Fruit fly (Drosophila melanogaster) whole organism, embryonic: ENCODE measurements around the gene CG11279.

Source experiments
- Bdp1 ChIP-seq: fragments of 200-800 bp; sonication (Bioruptor generic); optimal IDR thresholded peaks from 3 replicates; lab custom pipeline; 2016; ENCODE audit warnings: missing biosample characterization, missing genetic modification characterization
- CG13424 ChIP-seq: fragments of 200-800 bp; sonication (Bioruptor generic); optimal IDR thresholded peaks from 2 replicates; lab custom pipeline; 2019; ENCODE audit warnings: missing biosample characterization, mild to moderate bottlenecking, missing genetic modification characterization, moderate library complexity
- CG15479 ChIP-seq: fragments of 200-800 bp; sonication (Bioruptor generic); optimal IDR thresholded peaks from 3 replicates; lab custom pipeline; 2019; ENCODE audit warnings: missing biosample characterization, mild to moderate bottlenecking, missing genetic modification characterization, moderate library complexity
- CG16813 ChIP-seq: fragments of 200-800 bp; sonication (Bioruptor generic); IDR thresholded peaks from 3 replicates; pipeline ENCODE4 v1.3.6; 2022; ENCODE audit warnings: missing biosample characterization, missing genetic modification characterization; ENCODE audit not compliant: partially characterized antibody
- CG17186 ChIP-seq: fragments of 200-800 bp; sonication (Bioruptor generic); optimal IDR thresholded peaks from 3 replicates; lab custom pipeline; 2017; ENCODE audit warnings: missing biosample characterization, missing genetic modification reagents, missing genetic modification characterization
- CG17359 ChIP-seq: fragments of 200-800 bp; sonication (Bioruptor generic); optimal IDR thresholded peaks from 3 replicates; lab custom pipeline; 2018; ENCODE audit warnings: missing biosample characterization, mild to moderate bottlenecking, missing genetic modification characterization, moderate library complexity
- CG33557 ChIP-seq: fragments of 200-800 bp; sonication (Bioruptor generic); optimal IDR thresholded peaks from 2 replicates; lab custom pipeline; 2019; ENCODE audit warnings: missing biosample characterization, mild to moderate bottlenecking, missing genetic modification characterization, moderate library complexity
- CG43689 ChIP-seq: fragments of 200-800 bp; sonication (Bioruptor generic); IDR thresholded peaks from 2 replicates; pipeline ENCODE4 v1.3.6; 2022; ENCODE audit warnings: missing biosample characterization, missing genetic modification characterization
- CG4707 ChIP-seq: fragments of 200-800 bp; sonication (Bioruptor generic); optimal IDR thresholded peaks from 2 replicates; lab custom pipeline; 2018; ENCODE audit warnings: missing biosample characterization, mild to moderate bottlenecking, missing genetic modification characterization, moderate library complexity
- CG5180 ChIP-seq: fragments of 200-800 bp; sonication (Bioruptor generic); optimal IDR thresholded peaks from 3 replicates; lab custom pipeline; 2017; ENCODE audit warnings: missing biosample characterization, missing genetic modification characterization, mild to moderate bottlenecking, moderate library complexity, missing genetic modification reagents
- CG6654 ChIP-seq: fragments of 200-800 bp; sonication (Bioruptor generic); optimal IDR thresholded peaks from 2 replicates; lab custom pipeline; 2017; ENCODE audit warnings: missing biosample characterization, mild to moderate bottlenecking, missing genetic modification characterization
- CG8089 ChIP-seq: fragments of 200-800 bp; sonication (Bioruptor generic); optimal IDR thresholded peaks from 3 replicates; lab custom pipeline; 2016; ENCODE audit warnings: missing biosample characterization, missing genetic modification characterization
- CG9727 ChIP-seq: fragments of 200-800 bp; sonication (Bioruptor generic); optimal IDR thresholded peaks from 3 replicates; lab custom pipeline; 2017; ENCODE audit warnings: missing biosample characterization, mild to moderate bottlenecking, missing genetic modification characterization
- CHES-1-like ChIP-seq: fragments of 200-800 bp; sonication (Bioruptor generic); optimal IDR thresholded peaks from 2 replicates; lab custom pipeline; 2016; ENCODE audit warnings: missing biosample characterization, missing genetic modification characterization
- Chrac-16 ChIP-seq: fragments of 200-800 bp; sonication (Bioruptor generic); optimal IDR thresholded peaks from 3 replicates; lab custom pipeline; 2016; ENCODE audit warnings: missing biosample characterization, missing genetic modification characterization
- Dbx ChIP-seq: fragments of 200-800 bp; sonication (Bioruptor generic); IDR thresholded peaks from 3 replicates; pipeline ENCODE4 v1.3.6; 2022; ENCODE audit warnings: missing biosample characterization, missing genetic modification characterization
- Dp ChIP-seq: fragments of 200-800 bp; sonication (Bioruptor generic); optimal IDR thresholded peaks from 2 replicates; lab custom pipeline; 2018; ENCODE audit warnings: missing biosample characterization, mild to moderate bottlenecking, missing genetic modification characterization, moderate library complexity
- Ets97D ChIP-seq: fragments of 200-800 bp; sonication (Bioruptor generic); optimal IDR thresholded peaks from 3 replicates; lab custom pipeline; 2016; ENCODE audit warnings: missing biosample characterization, missing genetic modification characterization
- Hr51 ChIP-seq, 2 experiments: fragments of 200-800 bp; sonication (Bioruptor generic); optimal IDR thresholded peaks; 2 replicates in 1 of 2; 3 replicates in 1 of 2; lab custom pipeline; 2016 to 2018; ENCODE audit warnings: missing biosample characterization in 2 of 2, missing genetic modification characterization in 2 of 2, mild to moderate bottlenecking in 1 of 2, moderate library complexity in 1 of 2
- Lpt ChIP-seq: fragments of >200 bp; optimal IDR thresholded peaks from 2 replicates; lab custom pipeline; 2018; ENCODE audit warnings: missing biosample characterization, missing genetic modification characterization
- Mad ChIP-seq: fragments of 200-800 bp; sonication (Bioruptor generic); optimal IDR thresholded peaks from 2 replicates; lab custom pipeline; 2016; ENCODE audit warnings: missing biosample characterization, missing genetic modification characterization
- Mes4 ChIP-seq: fragments of 200-800 bp; sonication (Bioruptor generic); optimal IDR thresholded peaks from 2 replicates; lab custom pipeline; 2016; ENCODE audit warnings: missing biosample characterization, missing genetic modification characterization
- NFAT ChIP-seq: fragments of 200-800 bp; sonication (Bioruptor generic); IDR thresholded peaks from 2 replicates; pipeline ENCODE4 v1.3.6; 2022; ENCODE audit warnings: missing biosample characterization, missing genetic modification characterization
- Nf-YB ChIP-seq: fragments of 200-800 bp; sonication (Bioruptor generic); optimal IDR thresholded peaks from 3 replicates; lab custom pipeline; 2019; ENCODE audit warnings: missing biosample characterization, mild to moderate bottlenecking, missing genetic modification characterization, moderate library complexity
- Optix ChIP-seq: fragments of 200-800 bp; sonication (Bioruptor generic); IDR thresholded peaks from 3 replicates; pipeline ENCODE4 v1.3.6; 2022; ENCODE audit warnings: missing biosample characterization, missing genetic modification characterization
- Ssrp ChIP-seq: fragments of 200-800 bp; sonication (Bioruptor generic); optimal IDR thresholded peaks from 2 replicates; lab custom pipeline; 2018; ENCODE audit warnings: missing biosample characterization, mild to moderate bottlenecking, missing genetic modification characterization, moderate library complexity
- Stat92E ChIP-seq, 3 experiments: fragments of >200 bp in 2 of 3; fragments of 200-800 bp in 1 of 3; sonication (Bioruptor generic) in 1 of 3; optimal IDR thresholded peaks; 2 replicates each; lab custom pipeline; 2017 to 2019; ENCODE audit warnings: missing biosample characterization in 3 of 3, missing genetic modification characterization in 3 of 3, mild to moderate bottlenecking in 1 of 3, moderate library complexity in 1 of 3
- Tbp ChIP-seq: fragments of >200 bp; optimal IDR thresholded peaks from 2 replicates; lab custom pipeline; 2018; ENCODE audit warnings: missing biosample characterization, missing genetic modification characterization
- Xrp1 ChIP-seq: fragments of 200-800 bp; sonication (Bioruptor generic); IDR thresholded peaks from 2 replicates; pipeline ENCODE4 v1.3.6; 2022; ENCODE audit warnings: missing biosample characterization, missing genetic modification characterization
- abd-A ChIP-seq: fragments of 200-800 bp; sonication (Bioruptor generic); optimal IDR thresholded peaks from 3 replicates; lab custom pipeline; 2019; ENCODE audit warnings: missing biosample characterization, mild to moderate bottlenecking, missing genetic modification characterization, moderate library complexity
- cg ChIP-seq: fragments of 200-800 bp; sonication (Bioruptor generic); optimal IDR thresholded peaks from 3 replicates; lab custom pipeline; 2019; ENCODE audit warnings: missing biosample characterization, mild to moderate bottlenecking, missing genetic modification characterization, moderate library complexity
- crol ChIP-seq: fragments of 200-800 bp; sonication (Bioruptor generic); IDR thresholded peaks from 2 replicates; pipeline ENCODE4 v1.3.6; 2022; ENCODE audit warnings: missing biosample characterization, missing genetic modification characterization
- exex ChIP-seq: fragments of 200-800 bp; sonication (Bioruptor generic); optimal IDR thresholded peaks from 4 replicates; lab custom pipeline; 2018; ENCODE audit warnings: missing biosample characterization, mild to moderate bottlenecking, missing genetic modification characterization, moderate library complexity
- fd64A ChIP-seq: fragments of 200-800 bp; sonication (Bioruptor generic); optimal IDR thresholded peaks from 3 replicates; lab custom pipeline; 2018; ENCODE audit warnings: missing biosample characterization, mild to moderate bottlenecking, missing genetic modification characterization
- fru ChIP-seq: fragments of >200 bp; optimal IDR thresholded peaks from 2 replicates; lab custom pipeline; 2017
- ham ChIP-seq: fragments of 200-800 bp; sonication (Bioruptor generic); IDR thresholded peaks from 2 replicates; pipeline ENCODE4 v1.3.6; 2022; ENCODE audit warnings: missing biosample characterization, missing genetic modification characterization
- insv ChIP-seq, 2 experiments: fragments of 200-800 bp; sonication (Bioruptor generic); optimal IDR thresholded peaks; 3 replicates each; lab custom pipeline; 2016 to 2018; ENCODE audit warnings: missing biosample characterization in 2 of 2, missing genetic modification characterization in 2 of 2
- jing ChIP-seq: fragments of 200-800 bp; sonication (Bioruptor generic); optimal IDR thresholded peaks from 2 replicates; lab custom pipeline; 2018; ENCODE audit warnings: missing biosample characterization, mild to moderate bottlenecking, missing genetic modification characterization
- jumu ChIP-seq: fragments of 200-800 bp; sonication (Bioruptor generic); optimal IDR thresholded peaks from 3 replicates; lab custom pipeline; 2016; ENCODE audit warnings: missing biosample characterization, missing genetic modification characterization
- kah ChIP-seq: fragments of 200-800 bp; sonication (Bioruptor generic); optimal IDR thresholded peaks from 2 replicates; lab custom pipeline; 2018; ENCODE audit warnings: missing biosample characterization, mild to moderate bottlenecking, missing genetic modification characterization
- nmo ChIP-seq: fragments of 200-800 bp; sonication (Bioruptor generic); optimal IDR thresholded peaks from 2 replicates; lab custom pipeline; 2018; ENCODE audit warnings: missing biosample characterization, mild to moderate bottlenecking, missing genetic modification characterization, moderate library complexity
- pan ChIP-seq, 4 experiments: fragments of >200 bp in 3 of 4; fragments of 200-800 bp in 1 of 4; sonication (Bioruptor generic) in 1 of 4; optimal IDR thresholded peaks in 3 of 4; IDR thresholded peaks in 1 of 4; 2 replicates each; pipeline versions ENCODE4 v1.3.6 to Lab custom; 2017 to 2022; ENCODE audit warnings: missing biosample characterization in 2 of 4, missing genetic modification characterization in 2 of 4, mixed read lengths in 1 of 4
- pros ChIP-seq: fragments of 200-800 bp; sonication (Bioruptor generic); optimal IDR thresholded peaks from 3 replicates; lab custom pipeline; 2019; ENCODE audit warnings: missing biosample characterization, mild to moderate bottlenecking, missing genetic modification characterization, moderate library complexity
- psq ChIP-seq: fragments of 200-800 bp; sonication (Bioruptor generic); optimal IDR thresholded peaks from 2 replicates; lab custom pipeline; 2017; ENCODE audit warnings: missing biosample characterization, missing genetic modification characterization
- row ChIP-seq: fragments of 200-800 bp; sonication (Bioruptor generic); IDR thresholded peaks from 3 replicates; pipeline ENCODE4 v1.3.6; 2022; ENCODE audit warnings: missing biosample characterization, missing genetic modification characterization
- sug ChIP-seq: fragments of 200-800 bp; optimal IDR thresholded peaks from 2 replicates; lab custom pipeline; 2019; ENCODE audit warnings: missing biosample characterization, mild to moderate bottlenecking, missing genetic modification characterization, moderate library complexity
- tgo ChIP-seq: fragments of 200-800 bp; sonication (Bioruptor generic); IDR thresholded peaks from 3 replicates; pipeline ENCODE4 v1.3.6; 2022; ENCODE audit warnings: missing biosample characterization, missing genetic modification characterization
- tio ChIP-seq: fragments of 200-800 bp; sonication (Bioruptor generic); optimal IDR thresholded peaks from 2 replicates; lab custom pipeline; 2017; ENCODE audit warnings: missing biosample characterization, missing genetic modification characterization, inconsistent platforms
- vfl ChIP-seq: fragments of 200-800 bp; sonication (Bioruptor generic); optimal IDR thresholded peaks from 2 replicates; lab custom pipeline; 2016; ENCODE audit warnings: missing biosample characterization, missing genetic modification characterization

Gene CG11279

dm6 chr3L:13015195-13015822, 31.5 kb upstream of the CG11279 start, which contains the start of gene MICAL-like (continued):
- TF ChIP-seq CG8089 (no peak), insv (GFP tag; optimal IDR thresholded peaks at IDR 0.05; lab: Kevin White, UChicago) (peak in 1 of 2 experiments; percentile 89), Xrp1 (GFP tag; lab: Robert Waterston, UW) (peak; percentile 6; the same call in 1 of the 2 replicates), tio (GFP tag; lab: Kevin White, UChicago) (no peak), exex (tag; lab: Kevin White, UChicago) (no peak), pan (optimal IDR thresholded peaks at IDR 0.05; lab: Kevin White, UChicago) (no peak), pan (GFP tag; optimal IDR thresholded peaks at IDR 0.05 in 1 of 2, IDR thresholded peaks at IDR 0.05 in 1 of 2) (peak in 1 of 2 experiments; percentile 8), Nf-YB (no peak), CG16813 (GFP tag; lab: Robert Waterston, UW) (peak; percentile 73), nmo (no peak), CG9727 (GFP tag; lab: Kevin White, UChicago) (no peak), fru (no peak), Ssrp (tag; lab: Kevin White, UChicago) (no peak), CHES-1-like (no peak), CG15479 (GFP tag; lab: Kevin White, UChicago) (no peak), Ets97D (no peak), CG33557 (GFP tag; lab: Kevin White, UChicago) (no peak), Hr51 (GFP tag; optimal IDR thresholded peaks at IDR 0.05; lab: Kevin White, UChicago) (no peak), jumu (GFP tag; lab: Kevin White, UChicago) (no peak), cg (GFP tag; lab: Kevin White, UChicago) (no peak), CG4707 (GFP tag; lab: Kevin White, UChicago) (no peak), jing (no peak), psq (GFP tag; lab: Kevin White, UChicago) (no peak), CG43689 (GFP tag; lab: Robert Waterston, UW) (no peak), CG17359 (tag; lab: Kevin White, UChicago) (no peak), Optix (GFP tag; lab: Robert Waterston, UW) (0 out of 3 replicates have a peak, but pooled peaks have one; percentile 33), abd-A (no peak), CG17186 (GFP tag; lab: Kevin White, UChicago) (no peak), Tbp (GFP tag; lab: Kevin White, UChicago) (no peak), NFAT (GFP tag; lab: Robert Waterston, UW) (peak; percentile 50; the same call in 1 of the 2 replicates), fd64A (GFP tag; lab: Kevin White, UChicago) (no peak)
- TF ChIP-seq, all 482 proteins: peak for 124

dm6 chr3L:13015823-13016465, 30.8 kb upstream of the CG11279 start, which contains the start of gene CG11267:
Gene CG11267 (plus strand): TSS chr3L:13016050.
- peak; percentile 51 for TF ChIP-seq Mes4 (GFP tag; lab: Kevin White, UChicago)
- peak; percentile 77 for TF ChIP-seq CG13424 (tag; lab: Kevin White, UChicago)
- TF ChIP-seq Mad = peak; percentile 67
- TF ChIP-seq CG6654 (GFP tag; lab: Kevin White, UChicago) = peak; percentile 73
- TF ChIP-seq sug = peak; percentile 91
- TF ChIP-seq ham (GFP tag; lab: Robert Waterston, UW) = peak; percentile 57; the same call in 1 of the 2 replicates
- TF ChIP-seq Bdp1 (GFP tag; lab: Kevin White, UChicago) = peak; percentile 56
- peak; percentile 71 for TF ChIP-seq CG5180
- TF ChIP-seq pros (GFP tag; lab: Kevin White, UChicago) = no peak
- TF ChIP-seq crol (GFP tag; lab: Robert Waterston, UW) = 0 out of 2 replicates have a peak, but pooled peaks have one; percentile 14
- peak; percentile 72 for TF ChIP-seq kah (GFP tag; lab: Kevin White, UChicago)
- peak; percentile 93 for TF ChIP-seq Dbx (GFP tag; lab: Robert Waterston, UW)
- TF ChIP-seq Lpt = no peak
- peak; percentile 78 for TF ChIP-seq row (GFP tag; lab: Robert Waterston, UW)
- peak; percentile 62 for TF ChIP-seq Chrac-16 (GFP tag; lab: Kevin White, UChicago)
- no peak for TF ChIP-seq Dp (GFP tag; lab: Kevin White, UChicago)
- peak; percentile 71 for TF ChIP-seq vfl
- TF ChIP-seq tgo = peak; percentile 92
- no peak for TF ChIP-seq Stat92E (GFP tag; optimal IDR thresholded peaks at IDR 0.05; lab: Kevin White, UChicago)
